Worm (Caenorhabditis elegans) whole organism, L1 larva: ENCODE results near the gene C09F5.1.
A peak's percentile ranks its signal among the peaks of the same experiment; 100 is the strongest.

Experiments used
- C04F5.9 ChIP-seq: sonication (generic microtip); optimal IDR thresholded peaks from 2 replicates; lab custom pipeline; 2016; ENCODE audit warnings: missing genetic modification characterization, missing compliant biosample characterization
- C16A3.4 ChIP-seq: fragments of 150-350 bp; optimal IDR thresholded peaks from 2 replicates; lab custom pipeline; 2014; ENCODE audit warnings: missing biosample characterization, missing genetic modification characterization
- Y116A8C.19 ChIP-seq: sonication (generic microtip); optimal IDR thresholded peaks from 2 replicates; lab custom pipeline; 2016; ENCODE audit warnings: missing compliant biosample characterization, missing genetic modification characterization, borderline replicate concordance
- ama-1 ChIP-seq: fragments of 150-350 bp; optimal IDR thresholded peaks from 2 replicates; lab custom pipeline; 2014
- blmp-1 ChIP-seq: fragments of 150-350 bp; optimal IDR thresholded peaks from 2 replicates; lab custom pipeline; 2014; ENCODE audit warnings: missing biosample characterization, missing genetic modification characterization
- ceh-63 ChIP-seq: fragments of 200-800 bp; sonication (Bioruptor generic); optimal IDR thresholded peaks from 2 replicates; lab custom pipeline; 2018; ENCODE audit warnings: mild to moderate bottlenecking, missing genetic modification characterization, missing compliant biosample characterization
- ceh-82 ChIP-seq, 3 experiments: fragments of 150-350 bp in 1 of 3; sonication (generic microtip) in 2 of 3; optimal IDR thresholded peaks; 2 replicates each; lab custom pipeline; 2014 to 2017; ENCODE audit warnings: missing biosample characterization in 3 of 3, missing genetic modification characterization in 3 of 3
- ceh-88 ChIP-seq: fragments of 200-800 bp; sonication (Bioruptor generic); IDR thresholded peaks from 2 replicates; pipeline ENCODE4 v1.3.6; 2022; ENCODE audit warnings: missing genetic modification characterization, missing compliant biosample characterization
- ceh-90 ChIP-seq: sonication (generic microtip); optimal IDR thresholded peaks from 2 replicates; lab custom pipeline; 2016; ENCODE audit warnings: missing genetic modification characterization, missing compliant biosample characterization
- dsc-1 ChIP-seq: sonication (generic microtip); optimal IDR thresholded peaks from 2 replicates; lab custom pipeline; 2016; ENCODE audit warnings: mild to moderate bottlenecking, missing genetic modification characterization, missing compliant biosample characterization
- efl-1 ChIP-seq, 4 experiments: fragments of 150-350 bp; optimal IDR thresholded peaks in 3 of 4; peaks in 1 of 4; 1 replicate in 1 of 4; 2 replicates in 3 of 4; lab custom pipeline; 2014; ENCODE audit warnings: missing biosample characterization in 2 of 4, missing genetic modification characterization in 2 of 4, missing genetic modification reagents in 2 of 4
- efl-3 ChIP-seq: fragments of 200-800 bp; sonication (Bioruptor generic); optimal IDR thresholded peaks from 2 replicates; lab custom pipeline; 2018; ENCODE audit warnings: mild to moderate bottlenecking, missing genetic modification characterization, missing compliant biosample characterization
- egl-13 ChIP-seq: sonication (generic microtip); optimal IDR thresholded peaks from 2 replicates; lab custom pipeline; 2016; ENCODE audit warnings: missing genotype, missing genetic modification reagents, missing genetic modification characterization, missing compliant biosample characterization
- egl-27 ChIP-seq, 2 experiments: fragments of 150-350 bp in 1 of 2; sonication (generic microtip); optimal IDR thresholded peaks; 3 replicates each; lab custom pipeline; 2017 to 2018; ENCODE audit warnings: missing biosample characterization in 2 of 2, missing genetic modification characterization in 2 of 2, missing genetic modification reagents in 2 of 2
- ets-5 ChIP-seq: fragments of 200-800 bp; sonication (Bioruptor generic); IDR thresholded peaks from 2 replicates; pipeline ENCODE4 v1.3.6; 2022; ENCODE audit warnings: missing genetic modification characterization, missing compliant biosample characterization
- fkh-4 ChIP-seq: sonication (generic microtip); optimal IDR thresholded peaks from 2 replicates; lab custom pipeline; 2016; ENCODE audit warnings: missing compliant biosample characterization, missing genetic modification characterization, borderline replicate concordance
- fkh-8 ChIP-seq: sonication (generic microtip); optimal IDR thresholded peaks from 2 replicates; lab custom pipeline; 2016; ENCODE audit warnings: mild to moderate bottlenecking, missing genetic modification characterization, missing compliant biosample characterization
- fos-1 ChIP-seq: fragments of 150-350 bp; optimal IDR thresholded peaks from 2 replicates; lab custom pipeline; 2014; ENCODE audit warnings: missing biosample characterization, missing genetic modification characterization
- grh-1 ChIP-seq: fragments of 200-800 bp; sonication (Bioruptor generic); IDR thresholded peaks from 2 replicates; pipeline ENCODE4 v1.3.6; 2022; ENCODE audit warnings: missing genetic modification reagents, missing genetic modification characterization, missing compliant biosample characterization
- hlh-17 ChIP-seq: fragments of 200-800 bp; sonication (Bioruptor generic); optimal IDR thresholded peaks from 2 replicates; lab custom pipeline; 2018; ENCODE audit warnings: missing genetic modification characterization, mild to moderate bottlenecking, missing compliant biosample characterization, moderate library complexity, borderline replicate concordance
- hlh-4 ChIP-seq: sonication (generic microtip); optimal IDR thresholded peaks from 2 replicates; lab custom pipeline; 2016; ENCODE audit warnings: mild to moderate bottlenecking, missing genetic modification characterization, missing compliant biosample characterization
- irx-1 ChIP-seq: sonication (generic microtip); optimal IDR thresholded peaks from 2 replicates; lab custom pipeline; 2016; ENCODE audit warnings: missing genetic modification characterization, missing compliant biosample characterization
- jun-1 ChIP-seq: fragments of 150-350 bp; optimal IDR thresholded peaks from 2 replicates; lab custom pipeline; 2014; ENCODE audit warnings: missing biosample characterization, missing genetic modification reagents, missing genetic modification characterization
- lin-13 ChIP-seq: fragments of 150-350 bp; optimal IDR thresholded peaks from 2 replicates; lab custom pipeline; 2014; ENCODE audit warnings: missing biosample characterization, missing genetic modification reagents, missing genetic modification characterization
- lin-14 ChIP-seq: fragments of 200-800 bp; sonication (Bioruptor generic); optimal IDR thresholded peaks from 2 replicates; lab custom pipeline; 2018; ENCODE audit warnings: mild to moderate bottlenecking, missing genetic modification characterization, moderate library complexity, missing compliant biosample characterization
- lin-35 ChIP-seq, 2 experiments: fragments of 150-350 bp; optimal IDR thresholded peaks; 2 replicates each; lab custom pipeline; 2014; ENCODE audit warnings: missing biosample characterization in 2 of 2, missing genetic modification characterization in 2 of 2, missing genetic modification reagents in 2 of 2
- lin-39 ChIP-seq: fragments of 150-350 bp; optimal IDR thresholded peaks from 2 replicates; lab custom pipeline; 2014; ENCODE audit warnings: missing biosample characterization, missing genetic modification reagents, missing genetic modification characterization
- lir-3 ChIP-seq: sonication (generic microtip); optimal IDR thresholded peaks from 2 replicates; lab custom pipeline; 2016; ENCODE audit warnings: mild to moderate bottlenecking, missing genetic modification characterization, moderate library complexity, missing compliant biosample characterization; ENCODE audit not compliant: poor library complexity
- lsy-2 ChIP-seq, 2 experiments: fragments of 150-350 bp; optimal IDR thresholded peaks; 2 replicates each; lab custom pipeline; 2014; ENCODE audit warnings: missing biosample characterization in 2 of 2, missing genetic modification characterization in 2 of 2
- mdl-1 ChIP-seq, 2 experiments: fragments of 150-350 bp; optimal IDR thresholded peaks; 2 replicates each; lab custom pipeline; 2014 to 2017; ENCODE audit warnings: missing biosample characterization in 2 of 2, missing genetic modification characterization in 2 of 2, inconsistent platforms in 1 of 2
- mep-1 ChIP-seq: fragments of 150-350 bp; optimal IDR thresholded peaks from 2 replicates; lab custom pipeline; 2014; ENCODE audit warnings: missing biosample characterization, missing genetic modification characterization
- nhr-12 ChIP-seq: sonication (generic microtip); optimal IDR thresholded peaks from 2 replicates; lab custom pipeline; 2017; ENCODE audit warnings: missing biosample characterization, missing genetic modification characterization
- nhr-19 ChIP-seq: fragments of 200-800 bp; sonication (Bioruptor generic); conservative IDR thresholded peaks from 2 replicates; pipeline ENCODE4 v1.3.6; 2022; ENCODE audit warnings: missing genetic modification characterization, missing compliant biosample characterization
- nhr-71 ChIP-seq: sonication (generic microtip); optimal IDR thresholded peaks from 2 replicates; lab custom pipeline; 2016; ENCODE audit warnings: mild to moderate bottlenecking, missing genetic modification characterization, moderate library complexity, missing compliant biosample characterization
- nhr-76 ChIP-seq: sonication (generic microtip); optimal IDR thresholded peaks from 2 replicates; lab custom pipeline; 2017; ENCODE audit warnings: missing biosample characterization, missing genetic modification characterization
- nhr-77 ChIP-seq: fragments of 150-350 bp; optimal IDR thresholded peaks from 2 replicates; lab custom pipeline; 2014; ENCODE audit warnings: missing biosample characterization, missing genetic modification characterization
- pax-3 ChIP-seq: fragments of 200-800 bp; sonication (Bioruptor generic); optimal IDR thresholded peaks from 2 replicates; lab custom pipeline; 2018; ENCODE audit warnings: mild to moderate bottlenecking, missing genetic modification characterization, moderate library complexity, missing compliant biosample characterization
- pqm-1 ChIP-seq: sonication (generic microtip); optimal IDR thresholded peaks from 3 replicates; lab custom pipeline; 2017; ENCODE audit warnings: missing biosample characterization, missing genetic modification characterization
- rnt-1 ChIP-seq: sonication (generic microtip); optimal IDR thresholded peaks from 2 replicates; lab custom pipeline; 2016; ENCODE audit warnings: mild to moderate bottlenecking, missing genetic modification characterization, moderate library complexity, missing compliant biosample characterization
- snpc-4 ChIP-seq: fragments of 150-350 bp; optimal IDR thresholded peaks from 2 replicates; lab custom pipeline; 2014; ENCODE audit warnings: missing biosample characterization, missing genetic modification characterization
- snu-23 ChIP-seq: sonication (generic microtip); optimal IDR thresholded peaks from 2 replicates; lab custom pipeline; 2016; ENCODE audit warnings: missing genetic modification characterization, missing compliant biosample characterization
- sox-4 ChIP-seq: sonication (generic microtip); optimal IDR thresholded peaks from 2 replicates; lab custom pipeline; 2016; ENCODE audit warnings: missing genetic modification characterization, missing compliant biosample characterization
- tbx-2 ChIP-seq: sonication (generic microtip); optimal IDR thresholded peaks from 2 replicates; lab custom pipeline; 2016; ENCODE audit warnings: missing genetic modification characterization, missing compliant biosample characterization
- tlp-1 ChIP-seq: fragments of 150-350 bp; optimal IDR thresholded peaks from 2 replicates; lab custom pipeline; 2014; ENCODE audit warnings: missing biosample characterization, missing genetic modification characterization
- unc-130 ChIP-seq: fragments of 150-350 bp; optimal IDR thresholded peaks from 2 replicates; lab custom pipeline; 2017; ENCODE audit warnings: missing biosample characterization, missing genetic modification characterization, inconsistent platforms
- unc-62 ChIP-seq: fragments of 150-350 bp; optimal IDR thresholded peaks from 2 replicates; lab custom pipeline; 2014; ENCODE audit warnings: missing biosample characterization, missing genetic modification reagents, missing genetic modification characterization
- unc-98 ChIP-seq: fragments of 200-800 bp; sonication (Bioruptor generic); IDR thresholded peaks from 2 replicates; pipeline ENCODE4 v1.3.6; 2022; ENCODE audit warnings: missing genetic modification characterization, missing compliant biosample characterization
- vab-15 ChIP-seq: sonication (generic microtip); optimal IDR thresholded peaks from 2 replicates; lab custom pipeline; 2017; ENCODE audit warnings: missing genotype, mild to moderate bottlenecking, missing genetic modification characterization, missing compliant biosample characterization
- xbp-1 ChIP-seq: sonication (generic microtip); optimal IDR thresholded peaks from 2 replicates; lab custom pipeline; 2016; ENCODE audit warnings: missing genetic modification characterization, missing compliant biosample characterization
- ztf-11 ChIP-seq, 2 experiments: sonication (generic microtip); optimal IDR thresholded peaks; 2 replicates each; lab custom pipeline; 2016 to 2017; ENCODE audit warnings: missing genetic modification characterization in 2 of 2, missing biosample characterization in 1 of 2, missing compliant biosample characterization in 1 of 2

The C09F5.1 gene

ce11 chrIII:623754-624153 lies 34.8 kb upstream of the C09F5.1 start (continued):
- no peak for TF ChIP-seq pqm-1 (tag; lab: Kevin White, UChicago)
- peak; percentile 100 for TF ChIP-seq lin-14 (GFP tag; lab: Kevin White, UChicago)
- no peak for TF ChIP-seq hlh-4 (tag; lab: Kevin White, UChicago)
- TF ChIP-seq ceh-82 (tag; optimal IDR thresholded peaks at IDR 0.05; lab: Kevin White, UChicago) = peak; percentile 53 to 93 (median 71)
- TF ChIP-seq jun-1 = peak; percentile 70
- TF ChIP-seq fos-1 = peak; percentile 72
- TF ChIP-seq blmp-1 (tag; lab: Kevin White, UChicago) = peak; percentile 84
- TF ChIP-seq vab-15 (tag; lab: Kevin White, UChicago) = peak; percentile 34
- no peak for TF ChIP-seq lin-39 (tag; lab: Kevin White, UChicago)
- TF ChIP-seq grh-1 (GFP tag; lab: Robert Waterston, UW) = 0 out of 2 replicates have a peak, but pooled peaks have one; percentile 16
- TF ChIP-seq nhr-12 = no peak
- no peak for TF ChIP-seq ceh-90
- TF ChIP-seq ceh-63 (GFP tag; lab: Kevin White, UChicago) = no peak
- TF ChIP-seq ceh-88 (GFP tag; lab: Robert Waterston, UW) = no peak; the same call in 1 of the 2 replicates
- TF ChIP-seq tlp-1 = no peak
- no peak for TF ChIP-seq unc-62
- TF ChIP-seq pax-3 (tag; lab: Kevin White, UChicago) = peak; percentile 45
- no peak for TF ChIP-seq ets-5
- TF ChIP-seq C16A3.4 (tag; lab: Kevin White, UChicago) = peak; percentile 76
- TF ChIP-seq unc-130 (tag; lab: Kevin White, UChicago) = peak; percentile 83
- peak in 1 of 2 experiments; percentile 63 for TF ChIP-seq egl-27 (tag; optimal IDR thresholded peaks at IDR 0.05; lab: Kevin White, UChicago)
- peak; percentile 90 for TF ChIP-seq fkh-8
- peak; percentile 84 for TF ChIP-seq lin-13 (GFP tag; lab: Kevin White, UChicago)
- TF ChIP-seq nhr-19 (GFP tag; lab: Robert Waterston, UW) = peak; percentile 83
- no peak for TF ChIP-seq hlh-17 (GFP tag; lab: Kevin White, UChicago)
- TF ChIP-seq lsy-2 (tag; optimal IDR thresholded peaks at IDR 0.05; lab: Kevin White, UChicago) = peak; percentile 76 to 83
- peak; percentile 86 for TF ChIP-seq nhr-77 (tag; lab: Kevin White, UChicago)
- TF ChIP-seq snu-23 = peak; percentile 95
- peak; percentile 95 for TF ChIP-seq nhr-71 (tag; lab: Kevin White, UChicago)
- TF ChIP-seq lir-3 (tag; lab: Kevin White, UChicago) = peak; percentile 59
- TF ChIP-seq fkh-4 (tag; lab: Kevin White, UChicago) = no peak
- TF ChIP-seq lin-35 (GFP tag; optimal IDR thresholded peaks at IDR 0.05; lab: Kevin White, UChicago) = peak; percentile 78 to 84
- TF ChIP-seq egl-13 (tag; lab: Kevin White, UChicago) = peak; percentile 72
- TF ChIP-seq C04F5.9 (tag; lab: Kevin White, UChicago) = no peak
- TF ChIP-seq sox-4 (tag; lab: Kevin White, UChicago) = peak; percentile 21
- no peak for TF ChIP-seq unc-98

ce11 chrIII:626091-626490 lies 32.4 kb upstream of the C09F5.1 start:
- TF ChIP-seq efl-1 (optimal IDR thresholded peaks at IDR 0.05; lab: Kevin White, UChicago) (no peak), efl-1 (GFP tag; optimal IDR thresholded peaks at IDR 0.05 in 1 of 2; lab: Kevin White, UChicago) (peak in 1 of 2 experiments; percentile 58), xbp-1 (tag; lab: Kevin White, UChicago) (no peak)

- TF ChIP-seq lsy-2 (tag; optimal IDR thresholded peaks at IDR 0.05; lab: Kevin White, UChicago) (no peak), tlp-1 (no peak), ceh-63 (GFP tag; lab: Kevin White, UChicago) (no peak), ama-1 (lab: Kevin White, UChicago) (no peak), tbx-2 (tag; lab: Kevin White, UChicago) (no peak), ceh-88 (GFP tag; lab: Robert Waterston, UW) (no peak), ceh-82 (tag; optimal IDR thresholded peaks at IDR 0.05; lab: Kevin White, UChicago) (no peak), irx-1 (no peak), efl-3 (GFP tag; lab: Kevin White, UChicago) (no peak), ztf-11 (tag; optimal IDR thresholded peaks at IDR 0.05; lab: Kevin White, UChicago) (no peak), vab-15 (tag; lab: Kevin White, UChicago) (no peak), nhr-76 (tag; lab: Kevin White, UChicago) (no peak), ceh-90 (no peak), snpc-4 (no peak), mdl-1 (tag; optimal IDR thresholded peaks at IDR 0.05; lab: Kevin White, UChicago) (no peak), dsc-1 (tag; lab: Kevin White, UChicago) (no peak), mep-1 (tag; lab: Kevin White, UChicago) (no peak), Y116A8C.19 (tag; lab: Kevin White, UChicago) (no peak), rnt-1 (tag; lab: Kevin White, UChicago) (no peak)
Observed at ce11 chrIII:627838-628237, 30.7 kb upstream of the C09F5.1 start, which contains the start of gene T19C3.5. Gene T19C3.5 (minus strand): TSS chrIII:627938.
